Worm (Caenorhabditis elegans): ENCODE data around the gene F54C8.6.

Gene F54C8.6

ce11 chrIII:9489798-9490197, 40.1 kb upstream of the F54C8.6 start:
- TF ChIP-seq mdl-1 (tag; optimal IDR thresholded peaks at IDR 0.05) (no peak), unc-39 (tag; optimal IDR thresholded peaks at IDR 0.05) (no peak), egl-27 (tag; optimal IDR thresholded peaks at IDR 0.05) (no peak), skn-1 (tag; optimal IDR thresholded peaks at IDR 0.05) (no peak), nhr-77 (tag; optimal IDR thresholded peaks at IDR 0.05) (no peak), nhr-12 (tag; optimal IDR thresholded peaks at IDR 0.05) (no peak), mbf-1 (tag; optimal IDR thresholded peaks at IDR 0.05) (no peak)

ce11 chrIII:9488431-9488830, 38.7 kb upstream of the F54C8.6 start, which contains the start of gene nlp-36:
Gene nlp-36, plus strand, starts transcription at chrIII:9488731.
- peak in 1 of 2 experiments; percentile 2 for TF ChIP-seq lsy-2 (tag; optimal IDR thresholded peaks at IDR 0.05)
- TF ChIP-seq ceh-82 (tag; optimal IDR thresholded peaks at IDR 0.05): no peak
- no peak for TF ChIP-seq lin-13 (GFP tag; optimal IDR thresholded peaks at IDR 0.05)
- no peak for TF ChIP-seq Y55F3AM.14 (GFP tag; optimal IDR thresholded peaks at IDR 0.05)
- no peak for TF ChIP-seq mdl-1 (tag; optimal IDR thresholded peaks at IDR 0.05)
- TF ChIP-seq crh-2 (tag; optimal IDR thresholded peaks at IDR 0.05): no peak

ce11 chrIII:9488027-9488426, 38.3 kb upstream of the F54C8.6 start:
- TF ChIP-seq ceh-16 (tag; optimal IDR thresholded peaks at IDR 0.05) (no peak), R02D3.7 (tag; optimal IDR thresholded peaks at IDR 0.05) (no peak)

ce11 chrIII:9487454-9487853, 37.7 kb upstream of the F54C8.6 start:
- TF ChIP-seq fos-1 (tag; optimal IDR thresholded peaks at IDR 0.05) (peak; percentile 78), sma-3 (GFP tag; optimal IDR thresholded peaks at IDR 0.05) (no peak), crh-2 (tag; optimal IDR thresholded peaks at IDR 0.05) (peak; percentile 12), gmeb-1 (tag; optimal IDR thresholded peaks at IDR 0.05) (peak; percentile 2)

ce11 chrIII:9485373-9485772, 35.6 kb upstream of the F54C8.6 start, which contains the start of gene bre-3:
Gene bre-3, minus strand, starts transcription at chrIII:9485473.
- no peak for TF ChIP-seq elt-3 (tag; optimal IDR thresholded peaks at IDR 0.05)
- no peak for TF ChIP-seq ceh-16 (tag; optimal IDR thresholded peaks at IDR 0.05)
- TF ChIP-seq nhr-77 (tag; optimal IDR thresholded peaks at IDR 0.05): no peak
- TF ChIP-seq nhr-10 (tag; optimal IDR thresholded peaks at IDR 0.05): no peak
- no peak for TF ChIP-seq unc-62 (GFP tag; optimal IDR thresholded peaks at IDR 0.05)
- TF ChIP-seq zag-1 (tag; optimal IDR thresholded peaks at IDR 0.05): no peak
- no peak for TF ChIP-seq alr-1 (tag; optimal IDR thresholded peaks at IDR 0.05)
- no peak for TF ChIP-seq crh-2 (tag; optimal IDR thresholded peaks at IDR 0.05)
- no peak for TF ChIP-seq unc-39 (tag; optimal IDR thresholded peaks at IDR 0.05)
- TF ChIP-seq lsy-2 (tag; optimal IDR thresholded peaks at IDR 0.05): no peak
- no peak for TF ChIP-seq nhr-21 (tag; optimal IDR thresholded peaks at IDR 0.05)
- no peak for TF ChIP-seq ZK546.5 (tag; optimal IDR thresholded peaks at IDR 0.05)
- TF ChIP-seq peb-1 (tag; optimal IDR thresholded peaks at IDR 0.05): no peak
- TF ChIP-seq lin-11 (tag; optimal IDR thresholded peaks at IDR 0.05): no peak
- no peak for TF ChIP-seq nhr-12 (tag; optimal IDR thresholded peaks at IDR 0.05)

ce11 chrIII:9483716-9484115, 34.0 kb upstream of the F54C8.6 start:
- TF ChIP-seq nhr-12 (tag; optimal IDR thresholded peaks at IDR 0.05): no peak
- no peak for TF ChIP-seq ztf-4 (tag; optimal IDR thresholded peaks at IDR 0.05)
- no peak for TF ChIP-seq unc-39 (tag; optimal IDR thresholded peaks at IDR 0.05)
- no peak for TF ChIP-seq skn-1 (tag; optimal IDR thresholded peaks at IDR 0.05)
- no peak for TF ChIP-seq ztf-1 (GFP tag; conservative IDR thresholded peaks at IDR 0.05)
- no peak for TF ChIP-seq sma-3 (GFP tag; optimal IDR thresholded peaks at IDR 0.05)
- peak; percentile 27 for TF ChIP-seq lin-11 (tag; optimal IDR thresholded peaks at IDR 0.05)
- TF ChIP-seq unc-62 (GFP tag; optimal IDR thresholded peaks at IDR 0.05): no peak
- no peak for TF ChIP-seq nhr-237 (tag; optimal IDR thresholded peaks at IDR 0.05)
- TF ChIP-seq ama-1 (optimal IDR thresholded peaks at IDR 0.05): no peak
- no peak for TF ChIP-seq fos-1 (tag; optimal IDR thresholded peaks at IDR 0.05)
- TF ChIP-seq nhr-10 (tag; optimal IDR thresholded peaks at IDR 0.05): no peak
- no peak for TF ChIP-seq snpc-4 (tag; optimal IDR thresholded peaks at IDR 0.05)
- TF ChIP-seq nhr-77 (tag; optimal IDR thresholded peaks at IDR 0.05): no peak
- no peak for TF ChIP-seq elt-1 (tag; optimal IDR thresholded peaks at IDR 0.05)
- no peak for TF ChIP-seq mbf-1 (tag; optimal IDR thresholded peaks at IDR 0.05)
- TF ChIP-seq elt-3 (tag; optimal IDR thresholded peaks at IDR 0.05): no peak
- peak; percentile 61 for TF ChIP-seq unc-55 (GFP tag; optimal IDR thresholded peaks at IDR 0.05)
- peak; percentile 16 for TF ChIP-seq zag-1 (tag; optimal IDR thresholded peaks at IDR 0.05)
- TF ChIP-seq sma-9 (GFP tag; optimal IDR thresholded peaks at IDR 0.05): peak; percentile 3
- TF ChIP-seq sma-9 (tag; optimal IDR thresholded peaks at IDR 0.05): no peak
- no peak for TF ChIP-seq gmeb-1 (tag; optimal IDR thresholded peaks at IDR 0.05)
- no peak for TF ChIP-seq blmp-1 (tag; optimal IDR thresholded peaks at IDR 0.05; ENCODE audit: insufficient read depth)
- no peak for TF ChIP-seq alr-1 (tag; optimal IDR thresholded peaks at IDR 0.05)
- no peak for TF ChIP-seq ceh-82 (tag; optimal IDR thresholded peaks at IDR 0.05)
- TF ChIP-seq sem-4 (tag; optimal IDR thresholded peaks at IDR 0.05): no peak
- peak; percentile 7 for TF ChIP-seq F13H6.1 (tag; optimal IDR thresholded peaks at IDR 0.05)
- TF ChIP-seq nhr-11 (tag; optimal IDR thresholded peaks at IDR 0.05): no peak
- no peak for TF ChIP-seq mab-5 (tag; optimal IDR thresholded peaks at IDR 0.05)
- TF ChIP-seq crh-2 (tag; optimal IDR thresholded peaks at IDR 0.05): no peak
- TF ChIP-seq egl-27 (tag; optimal IDR thresholded peaks at IDR 0.05): no peak
- no peak for TF ChIP-seq nhr-25 (tag; optimal IDR thresholded peaks at IDR 0.05)
- TF ChIP-seq peb-1 (tag; optimal IDR thresholded peaks at IDR 0.05): no peak
- no peak for TF ChIP-seq mdl-1 (tag; optimal IDR thresholded peaks at IDR 0.05)
- no peak for TF ChIP-seq Y55F3AM.14 (GFP tag; optimal IDR thresholded peaks at IDR 0.05)
- TF ChIP-seq R02D3.7 (tag; optimal IDR thresholded peaks at IDR 0.05): no peak
